Worm (Caenorhabditis elegans): ENCODE results near the gene mdh-1.

Gene mdh-1

DNA sequence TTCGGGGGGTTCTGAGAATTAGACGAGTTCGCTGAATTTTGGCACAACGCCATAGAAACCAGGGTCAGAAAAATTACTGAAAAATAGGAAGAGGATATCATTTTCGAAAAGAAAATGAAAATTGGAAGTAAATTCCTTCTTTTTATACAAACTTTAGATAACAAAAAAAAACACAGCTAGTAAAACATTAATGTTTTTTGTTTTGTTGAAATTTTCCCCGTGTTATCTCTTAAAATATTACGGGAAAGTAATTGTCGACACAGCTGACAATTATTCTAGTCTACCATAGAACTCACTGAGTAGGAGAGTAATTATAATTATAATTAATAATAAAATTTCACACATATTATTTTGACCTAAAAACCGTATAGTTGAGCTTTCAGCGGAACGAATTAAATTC is 42.8 kb upstream of the mdh-1 start, which contains the start of gene spp-26:
Gene spp-26, minus strand, starts transcription at position 101 of the 400 bp plus-strand sequence.
- TF ChIP-seq ceh-9 (tag; optimal IDR thresholded peaks at IDR 0.05) (no peak), syd-9 (tag; optimal IDR thresholded peaks at IDR 0.05) (no peak)

DNA sequence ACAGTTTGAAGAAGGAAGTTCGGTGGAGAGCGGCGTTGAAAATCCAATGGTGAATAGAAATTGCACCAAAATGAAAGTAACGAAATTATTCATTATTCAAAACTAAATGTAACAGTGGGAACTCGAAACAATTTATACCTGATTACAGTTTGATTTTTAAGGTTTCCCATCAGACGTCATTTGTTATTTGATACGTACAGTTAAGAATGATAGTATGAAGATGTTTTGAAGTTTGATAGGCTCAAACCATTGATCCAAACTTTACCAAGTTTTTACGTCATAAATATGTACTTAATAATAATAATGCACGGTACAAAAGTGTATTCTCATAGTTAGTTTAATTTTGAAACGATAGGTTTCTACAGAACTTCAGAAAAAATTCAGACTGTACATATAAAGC is 41.8 kb upstream of the mdh-1 start, which contains the start of gene spp-20:
Gene spp-20, minus strand, starts transcription at position 101 of the 400 bp plus-strand sequence.
- no peak for TF ChIP-seq pqm-1 (tag; optimal IDR thresholded peaks at IDR 0.05)
- no peak for TF ChIP-seq hlh-8 (tag; optimal IDR thresholded peaks at IDR 0.05)
- no peak for TF ChIP-seq ceh-22 (tag; optimal IDR thresholded peaks at IDR 0.05)
- TF ChIP-seq ref-2 (tag; optimal IDR thresholded peaks at IDR 0.05) = no peak
- no peak for TF ChIP-seq pax-1 (tag; optimal IDR thresholded peaks at IDR 0.05)
- no peak for TF ChIP-seq K09A11.1 (tag; optimal IDR thresholded peaks at IDR 0.05; ENCODE audit: insufficient read depth)
- no peak for TF ChIP-seq ceh-6 (GFP tag; optimal IDR thresholded peaks at IDR 0.05)
- no peak for TF ChIP-seq fkh-10 (GFP tag; optimal IDR thresholded peaks at IDR 0.05)

DNA sequence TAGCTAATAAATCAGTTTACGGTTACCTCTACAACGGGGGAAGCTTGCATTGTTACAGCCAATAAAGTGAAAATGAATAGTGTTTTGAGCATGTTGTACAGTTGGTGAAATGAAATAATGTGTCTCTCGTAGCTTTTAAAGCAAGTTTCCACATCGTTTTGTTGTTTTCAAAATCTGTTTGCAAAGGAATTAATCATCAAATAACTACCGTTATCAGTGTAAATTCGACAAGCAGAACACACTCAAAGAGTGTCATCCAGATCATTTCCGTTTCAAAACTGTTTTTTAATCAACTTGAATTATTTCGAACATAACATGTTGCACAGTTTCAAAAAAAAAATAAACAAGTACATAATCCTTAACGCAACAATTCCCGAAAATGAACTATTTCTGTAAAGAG is 40.7 kb upstream of the mdh-1 start, which contains the start of gene spp-27:
Gene spp-27, minus strand, starts transcription at position 101 of the 400 bp plus-strand sequence.
- TF ChIP-seq ceh-2 (tag; optimal IDR thresholded peaks at IDR 0.05) (no peak), sox-4 (tag; optimal IDR thresholded peaks at IDR 0.05) (no peak), ceh-6 (GFP tag; optimal IDR thresholded peaks at IDR 0.05) (no peak), C08G9.2 (tag; optimal IDR thresholded peaks at IDR 0.05) (no peak)

DNA sequence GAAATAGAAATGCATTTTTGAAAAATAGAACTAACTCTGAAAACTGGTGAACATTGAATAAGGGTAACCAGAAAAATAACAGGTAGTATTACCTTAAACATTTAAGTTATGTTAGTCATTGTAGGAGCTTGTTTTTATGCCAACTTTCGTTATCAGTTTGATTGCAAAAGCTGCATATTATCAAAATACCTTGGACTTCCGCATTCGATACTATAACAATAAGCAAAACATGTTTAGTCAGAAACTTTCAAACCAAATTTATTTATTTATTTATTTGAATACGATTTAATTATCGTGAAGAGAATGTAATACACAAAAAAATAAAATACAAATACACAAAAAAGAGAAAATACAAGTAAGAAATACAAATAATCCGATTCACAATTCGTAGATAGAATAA is 38.0 kb upstream of the mdh-1 start, which contains the start of gene K04A8.19:
Gene K04A8.19, minus strand, starts transcription at position 101 of the 400 bp plus-strand sequence.
- TF ChIP-seq hlh-30 (tag; optimal IDR thresholded peaks at IDR 0.05; ENCODE audit: insufficient read depth) = no peak
- no peak for TF ChIP-seq ceh-9 (tag; optimal IDR thresholded peaks at IDR 0.05)
- TF ChIP-seq eyg-1 (tag; optimal IDR thresholded peaks at IDR 0.05) = no peak
- no peak for TF ChIP-seq ceh-14 (tag; optimal IDR thresholded peaks at IDR 0.05)
- no peak for TF ChIP-seq pqm-1 (tag; optimal IDR thresholded peaks at IDR 0.05)
- TF ChIP-seq npax-4 (tag; optimal IDR thresholded peaks at IDR 0.05) = no peak
- no peak for TF ChIP-seq pat-9 (tag; optimal IDR thresholded peaks at IDR 0.05)
- TF ChIP-seq dmd-4 (tag; optimal IDR thresholded peaks at IDR 0.05; ENCODE audit: borderline replicate concordance) = no peak

DNA sequence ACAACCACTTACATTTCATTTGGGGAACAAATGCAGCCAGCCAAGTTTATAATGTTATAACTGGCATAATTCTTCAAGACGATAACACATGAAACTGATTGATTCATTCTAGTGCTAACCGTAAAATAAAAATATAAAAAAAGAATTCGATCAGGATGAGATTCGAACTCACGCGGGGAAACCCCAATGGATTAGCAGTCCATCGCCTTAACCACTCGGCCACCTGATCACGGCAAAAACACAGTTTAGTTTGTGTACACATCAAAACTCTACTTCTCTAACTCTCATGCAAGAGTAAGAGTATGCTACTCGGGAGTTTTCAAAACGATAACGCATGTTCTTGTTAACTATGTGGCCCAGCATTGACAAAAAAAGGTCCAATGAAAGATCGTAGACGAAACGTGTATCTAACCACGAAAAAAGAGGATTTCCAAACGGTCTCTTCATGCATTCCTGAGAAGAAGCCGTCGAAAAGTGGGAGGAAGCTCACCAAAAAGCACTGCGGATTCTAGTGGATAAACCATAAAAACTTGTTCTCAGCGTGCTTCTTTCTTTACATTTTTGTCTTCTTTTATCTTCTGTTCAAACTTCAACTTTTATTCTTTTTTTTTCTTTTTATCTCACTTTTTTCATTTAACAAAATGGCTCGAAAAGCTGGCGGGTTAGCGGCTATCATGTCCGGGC is 35.5 kb upstream of the mdh-1 start, which contains the start of gene twk-10:
Gene twk-10, plus strand, starts transcription at position 634 of the 684 bp plus-strand sequence.
- TF ChIP-seq elt-2 (tag; optimal IDR thresholded peaks at IDR 0.05) (peak; percentile 11), pag-3 (tag; optimal IDR thresholded peaks at IDR 0.05; ENCODE audit: borderline replicate concordance) (no peak)

DNA sequence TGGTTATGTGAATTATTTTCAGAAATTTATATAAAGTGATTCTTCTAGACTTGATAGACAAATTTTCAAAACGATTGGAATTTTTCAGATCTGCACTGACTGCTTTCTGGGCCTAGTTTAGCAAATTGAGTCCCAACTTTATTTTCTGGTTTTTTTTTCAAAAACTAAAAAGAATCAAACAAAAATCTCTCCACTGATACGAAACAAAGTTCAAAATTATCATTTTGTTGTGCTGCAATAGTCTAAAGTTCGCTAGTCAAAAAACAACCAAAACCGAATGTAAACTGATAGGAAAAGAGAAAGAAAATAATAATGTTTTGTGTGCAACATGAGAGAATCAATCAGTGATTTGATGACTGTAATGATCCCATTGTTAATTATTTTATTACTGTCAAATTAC is 33.5 kb upstream of the mdh-1 start, which contains the start of gene lipl-4:
Gene lipl-4, plus strand, starts transcription at position 301 of the 400 bp plus-strand sequence.
- TF ChIP-seq hlh-8 (tag; optimal IDR thresholded peaks at IDR 0.05) (no peak), hlh-13 (GFP tag; optimal IDR thresholded peaks at IDR 0.05) (no peak), K09A11.1 (tag; optimal IDR thresholded peaks at IDR 0.05; ENCODE audit: insufficient read depth) (no peak), che-1 (tag; optimal IDR thresholded peaks at IDR 0.05) (no peak), ets-4 (tag; optimal IDR thresholded peaks at IDR 0.05) (no peak), gmeb-2 (tag; optimal IDR thresholded peaks at IDR 0.05) (no peak), ceh-30 (tag; optimal IDR thresholded peaks at IDR 0.05) (no peak)

DNA sequence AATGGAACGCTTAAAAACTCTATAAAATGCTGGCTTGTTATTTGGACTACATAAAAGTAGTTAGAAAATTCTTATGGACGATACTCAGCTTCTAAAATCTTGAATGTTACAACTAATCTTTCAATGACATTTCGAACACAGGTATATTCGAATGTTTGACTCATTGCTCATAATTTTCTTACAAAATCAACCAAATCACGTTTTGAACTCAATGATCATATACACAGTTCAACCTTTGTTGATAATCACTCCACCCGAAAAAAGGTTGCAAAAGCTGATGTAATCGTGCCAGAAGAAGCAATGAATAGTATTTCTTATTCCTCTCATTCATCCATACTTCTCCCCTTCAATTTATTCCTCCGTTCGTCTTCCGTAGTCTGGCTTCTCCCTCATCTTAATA is 32.8 kb upstream of the mdh-1 start, which contains the start of gene K04A8.20:
Gene K04A8.20, plus strand, starts transcription at position 301 of the 400 bp plus-strand sequence.
- TF ChIP-seq C08G9.2 (tag; optimal IDR thresholded peaks at IDR 0.05) (no peak), pqm-1 (tag; optimal IDR thresholded peaks at IDR 0.05) (no peak), ceh-31 (tag; optimal IDR thresholded peaks at IDR 0.05) (no peak), ztf-16 (tag; optimal IDR thresholded peaks at IDR 0.05) (no peak), hlh-30 (tag; optimal IDR thresholded peaks at IDR 0.05; ENCODE audit: insufficient read depth) (no peak), ama-1 (optimal IDR thresholded peaks at IDR 0.05) (no peak), unc-42 (tag; optimal IDR thresholded peaks at IDR 0.05) (no peak), dve-1 (tag; optimal IDR thresholded peaks at IDR 0.05) (no peak), pag-3 (tag; optimal IDR thresholded peaks at IDR 0.05; ENCODE audit: borderline replicate concordance) (no peak), madf-2 (tag; optimal IDR thresholded peaks at IDR 0.05) (no peak), ceh-18 (tag; optimal IDR thresholded peaks at IDR 0.05) (no peak)
